Worm (Caenorhabditis elegans): ENCODE data around the gene zim-2.
A peak's percentile ranks its signal among the peaks of the same experiment; 100 is the strongest.

The zim-2 gene

DNA sequence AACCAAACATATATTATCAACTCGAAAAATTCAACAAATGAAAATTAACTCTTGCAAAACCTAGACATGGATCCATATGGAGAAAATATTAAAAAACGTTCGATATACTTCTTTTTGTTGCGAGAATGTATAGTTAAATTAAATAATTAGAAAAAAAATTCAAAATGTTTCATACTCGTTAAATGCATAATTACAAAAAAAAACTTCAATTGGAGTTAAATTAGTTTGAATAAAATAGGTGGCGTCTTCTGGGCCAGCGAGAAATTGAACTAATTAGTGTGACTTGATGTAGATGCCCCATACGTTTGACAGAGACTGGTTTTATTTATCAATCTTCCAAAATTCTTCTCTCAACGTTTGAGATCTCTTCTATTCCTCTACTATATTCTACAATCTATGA lies 23.3 kb downstream of the zim-2 start, which contains the start of gene lgc-43:
Gene lgc-43, plus strand, starts transcription at position 301 of the 400 bp plus-strand sequence.
- TF ChIP-seq unc-130 (tag; optimal IDR thresholded peaks at IDR 0.05) (no peak), pag-3 (tag; optimal IDR thresholded peaks at IDR 0.05; ENCODE audit: borderline replicate concordance, insufficient read depth) (no peak), grh-1 (GFP tag; IDR thresholded peaks at IDR 0.05) (no peak), unc-62 (GFP tag; optimal IDR thresholded peaks at IDR 0.05) (no peak), nhr-28 (tag; optimal IDR thresholded peaks at IDR 0.05) (no peak), C16A3.4 (tag; optimal IDR thresholded peaks at IDR 0.05) (no peak), zag-1 (tag; optimal IDR thresholded peaks at IDR 0.05) (no peak), ztf-4 (tag; optimal IDR thresholded peaks at IDR 0.05) (no peak), nhr-47 (tag; optimal IDR thresholded peaks at IDR 0.05) (no peak), nhr-11 (tag; optimal IDR thresholded peaks at IDR 0.05) (no peak)

DNA sequence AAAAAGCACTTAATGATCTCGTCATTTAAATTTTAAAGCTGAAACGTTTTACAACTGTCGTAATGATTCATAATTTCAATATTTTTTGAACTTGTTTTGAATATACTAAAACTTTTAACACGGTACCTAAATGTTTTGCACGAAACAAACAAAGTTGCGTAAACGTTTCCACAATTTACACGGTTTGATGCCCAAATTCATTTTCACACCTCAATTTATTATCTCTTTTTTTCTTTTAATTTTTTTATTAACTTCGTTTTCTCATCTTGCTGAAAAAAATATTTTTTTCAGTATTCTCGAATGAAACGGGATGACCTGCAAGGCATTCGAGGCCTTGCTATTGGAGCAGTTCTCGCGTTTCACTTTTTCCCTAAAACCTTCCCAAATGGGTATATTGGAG lies 29.2 kb downstream of the zim-2 start, which contains the start of gene oac-8:
Gene oac-8, plus strand, starts transcription at position 301 of the 400 bp plus-strand sequence.
- no peak for TF ChIP-seq zag-1 (tag; optimal IDR thresholded peaks at IDR 0.05)
- TF ChIP-seq ces-1 (GFP tag; optimal IDR thresholded peaks at IDR 0.05), result no peak
- TF ChIP-seq ceh-90 (tag; optimal IDR thresholded peaks at IDR 0.05), result no peak
- TF ChIP-seq nhr-90 (tag; optimal IDR thresholded peaks at IDR 0.05; ENCODE audit: poor library complexity), result no peak
- no peak for TF ChIP-seq nhr-77 (tag; optimal IDR thresholded peaks at IDR 0.05)

DNA sequence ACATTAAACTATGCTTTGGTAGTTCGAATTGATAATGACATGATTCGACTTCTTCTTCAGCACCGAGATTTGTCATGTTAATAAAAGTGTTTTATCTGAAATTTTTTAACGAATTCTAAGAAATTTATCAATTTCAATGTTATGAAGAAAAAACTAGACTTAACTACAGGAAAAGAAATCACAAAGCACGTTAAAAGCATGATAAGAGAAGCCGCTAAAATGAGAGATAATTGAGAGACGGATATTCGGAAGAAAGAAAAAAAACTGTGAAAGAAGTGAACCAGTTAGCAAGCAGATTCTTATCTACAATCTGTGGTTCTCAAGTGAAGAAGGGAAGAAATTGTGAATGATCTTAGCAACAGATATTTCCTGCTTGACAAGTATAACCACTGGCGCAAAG lies 34.0 kb downstream of the zim-2 start, which contains the start of gene C43F9.4:
Gene C43F9.4, minus strand, starts transcription at position 101 of the 400 bp plus-strand sequence.
- TF ChIP-seq hlh-17 (GFP tag; optimal IDR thresholded peaks at IDR 0.05; ENCODE audit: borderline replicate concordance) (no peak), lsy-2 (tag; optimal IDR thresholded peaks at IDR 0.05) (no peak), aly-2 (tag; optimal IDR thresholded peaks at IDR 0.05) (no peak), nhr-90 (tag; optimal IDR thresholded peaks at IDR 0.05; ENCODE audit: poor library complexity) (no peak), nhr-20 (tag; optimal IDR thresholded peaks at IDR 0.05) (no peak), egl-13 (tag; optimal IDR thresholded peaks at IDR 0.05) (no peak)

DNA sequence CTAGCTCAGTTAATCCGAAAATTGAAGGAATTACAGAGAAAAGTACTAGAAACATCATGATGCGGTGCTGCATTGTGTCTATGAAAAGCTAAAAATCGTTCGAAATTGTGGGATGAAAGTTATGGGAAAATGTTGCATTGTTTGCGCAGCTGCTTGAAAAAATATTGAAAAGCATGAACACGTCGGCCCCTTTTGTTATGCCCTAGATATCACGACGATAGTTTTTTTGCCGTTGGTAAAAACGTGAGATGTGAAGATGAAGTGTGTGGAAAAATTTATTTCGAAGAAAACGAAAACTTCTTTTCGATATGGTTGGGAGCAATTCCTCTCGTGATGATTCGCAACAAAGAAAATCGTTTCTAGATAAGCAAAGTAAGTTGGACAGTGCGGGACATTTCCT lies 35.6 kb downstream of the zim-2 start, which contains the start of the genes C43F9.5 and nkb-2:
Gene C43F9.5, minus strand, starts transcription at position 101 of the 400 bp plus-strand sequence.
Gene nkb-2, plus strand, starts transcription at position 277 of the 400 bp plus-strand sequence.
- TF ChIP-seq irx-1 (tag; optimal IDR thresholded peaks at IDR 0.05) (no peak), pax-3 (tag; optimal IDR thresholded peaks at IDR 0.05) (no peak), ceh-8 (GFP tag; optimal IDR thresholded peaks at IDR 0.05) (no peak), nhr-20 (tag; optimal IDR thresholded peaks at IDR 0.05) (no peak), ceh-82 (tag; optimal IDR thresholded peaks at IDR 0.05) (no peak), unc-86 (tag; optimal IDR thresholded peaks at IDR 0.05) (no peak), sptf-1 (tag; optimal IDR thresholded peaks at IDR 0.05) (no peak), lin-35 (GFP tag; optimal IDR thresholded peaks at IDR 0.05) (no peak), snpc-4 (tag; optimal IDR thresholded peaks at IDR 0.05) (no peak), lir-3 (tag; optimal IDR thresholded peaks at IDR 0.05; ENCODE audit: poor library complexity) (no peak), ets-5 (GFP tag; IDR thresholded peaks at IDR 0.05) (no peak), mef-2 (tag; optimal IDR thresholded peaks at IDR 0.05) (no peak)

DNA sequence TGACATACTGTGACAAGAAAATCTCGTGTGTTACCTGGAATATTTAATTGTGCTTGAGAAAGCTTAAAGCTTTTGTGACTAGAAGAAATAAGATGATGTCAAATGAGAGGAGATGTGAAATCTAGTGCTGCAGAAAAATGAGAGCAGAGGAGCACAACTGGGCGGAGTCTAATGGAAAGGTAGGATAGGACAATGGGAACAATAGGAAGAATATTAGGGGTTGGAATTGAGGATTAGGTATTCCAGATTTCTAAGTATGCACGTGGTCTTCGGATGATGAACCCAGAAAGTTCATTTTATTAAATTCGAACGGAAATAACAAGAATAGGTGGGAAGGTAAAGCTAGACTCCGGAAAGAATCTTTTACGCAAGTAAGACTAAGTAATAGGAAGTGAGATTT lies 38.5 kb downstream of the zim-2 start, which contains the start of gene C43F9.7:
Gene C43F9.7, minus strand, starts transcription at position 101 of the 400 bp plus-strand sequence.
- TF ChIP-seq unc-62 (GFP tag; optimal IDR thresholded peaks at IDR 0.05) (no peak), dsc-1 (tag; optimal IDR thresholded peaks at IDR 0.05) (peak; percentile 24)

DNA sequence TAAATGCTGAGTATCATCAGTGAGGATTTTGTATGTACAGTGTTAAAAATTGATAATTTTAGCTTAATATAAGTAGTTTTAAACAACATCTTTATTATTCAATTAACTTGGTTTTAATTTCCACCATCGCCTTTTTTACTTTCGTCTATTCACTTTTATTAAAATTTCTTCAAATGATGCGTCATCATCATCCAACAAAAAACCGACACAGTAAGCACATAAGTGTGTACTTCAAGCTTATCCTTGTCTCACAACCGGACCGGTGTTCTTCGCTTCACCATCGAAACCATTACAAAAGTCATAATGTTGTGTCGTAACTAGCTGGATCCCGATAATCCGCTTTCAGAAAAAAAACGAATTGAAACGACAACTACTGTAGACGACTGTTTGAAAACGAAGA lies 41.5 kb downstream of the zim-2 start, which contains the start of gene C43F9.11:
Gene C43F9.11, plus strand, starts transcription at position 301 of the 400 bp plus-strand sequence.
- TF ChIP-seq pag-3 (tag; optimal IDR thresholded peaks at IDR 0.05; ENCODE audit: borderline replicate concordance, insufficient read depth) (no peak), jun-1 (tag; optimal IDR thresholded peaks at IDR 0.05) (no peak), Y116A8C.19 (tag; optimal IDR thresholded peaks at IDR 0.05; ENCODE audit: borderline replicate concordance) (no peak), ceh-88 (GFP tag; IDR thresholded peaks at IDR 0.05) (no peak), irx-1 (tag; optimal IDR thresholded peaks at IDR 0.05) (no peak), nhr-76 (tag; optimal IDR thresholded peaks at IDR 0.05) (no peak), unc-30 (tag; optimal IDR thresholded peaks at IDR 0.05) (no peak), lir-3 (tag; optimal IDR thresholded peaks at IDR 0.05; ENCODE audit: poor library complexity) (no peak), sup-37 (GFP tag; optimal IDR thresholded peaks at IDR 0.05) (no peak), aha-1 (tag; optimal IDR thresholded peaks at IDR 0.05) (no peak), alr-1 (tag; optimal IDR thresholded peaks at IDR 0.05; ENCODE audit: borderline replicate concordance) (no peak), ceh-63 (GFP tag; optimal IDR thresholded peaks at IDR 0.05) (no peak), C16A3.4 (tag; optimal IDR thresholded peaks at IDR 0.05) (no peak), unc-62 (GFP tag; optimal IDR thresholded peaks at IDR 0.05) (no peak), mep-1 (tag; optimal IDR thresholded peaks at IDR 0.05) (no peak), lin-13 (GFP tag; optimal IDR thresholded peaks at IDR 0.05) (no peak), fkh-8 (tag; optimal IDR thresholded peaks at IDR 0.05) (no peak)
